Worm (Caenorhabditis elegans) whole organism, young adult: Measurements from ENCODE around the gene Y57E12B.1.

Experiments
- B0035.1 ChIP-seq: sonication (generic microtip); optimal IDR thresholded peaks from 2 replicates; lab custom pipeline; 2016; ENCODE audit warnings: missing genetic modification characterization, mild to moderate bottlenecking, missing compliant biosample characterization, missing genotype, missing genetic modification reagents
- B0261.1 ChIP-seq: sonication (generic microtip); optimal IDR thresholded peaks from 2 replicates; lab custom pipeline; 2016; ENCODE audit warnings: mild to moderate bottlenecking, missing genetic modification characterization, moderate library complexity, missing compliant biosample characterization
- B0336.3 ChIP-seq: fragments of 200-800 bp; sonication (Bioruptor generic); IDR thresholded peaks from 2 replicates; pipeline ENCODE4 v1.3.6; 2022; ENCODE audit warnings: missing genetic modification characterization, missing compliant biosample characterization
- C06A6.2 ChIP-seq: fragments of 200-800 bp; sonication (Bioruptor generic); conservative IDR thresholded peaks from 2 replicates; pipeline ENCODE4 v1.3.6; 2022; ENCODE audit warnings: missing genetic modification characterization, missing compliant biosample characterization
- F22D6.2 ChIP-seq: sonication (generic microtip); optimal IDR thresholded peaks from 2 replicates; lab custom pipeline; 2016; ENCODE audit warnings: mild to moderate bottlenecking, missing genetic modification characterization, missing compliant biosample characterization
- F33H1.4 ChIP-seq: fragments of 200-800 bp; sonication (Bioruptor generic); IDR thresholded peaks from 2 replicates; pipeline ENCODE4 v1.3.6; 2022; ENCODE audit warnings: missing genetic modification reagents, missing genetic modification characterization, missing compliant biosample characterization
- F39B2.1 ChIP-seq: fragments of 200-800 bp; sonication (Bioruptor generic); IDR thresholded peaks from 2 replicates; pipeline ENCODE4 v1.3.6; 2022; ENCODE audit warnings: missing genetic modification reagents, missing genetic modification characterization, missing compliant biosample characterization
- F49E8.2 ChIP-seq: sonication (generic microtip); optimal IDR thresholded peaks from 3 replicates; lab custom pipeline; 2017; ENCODE audit warnings: missing genetic modification characterization, mild to moderate bottlenecking, missing compliant biosample characterization, antibody characterized with exemption, moderate library complexity; ENCODE audit not compliant: insufficient read depth
- F55B11.4 ChIP-seq: sonication (generic microtip); optimal IDR thresholded peaks from 2 replicates; lab custom pipeline; 2016; ENCODE audit warnings: missing compliant biosample characterization, missing genetic modification characterization, borderline replicate concordance; ENCODE audit not compliant: insufficient read depth
- F57C9.4 ChIP-seq: sonication (generic microtip); optimal IDR thresholded peaks from 2 replicates; lab custom pipeline; 2017; ENCODE audit warnings: mild to moderate bottlenecking, missing genetic modification characterization, missing compliant biosample characterization
- K11D2.4 ChIP-seq: fragments of 200-800 bp; sonication (Bioruptor generic); IDR thresholded peaks from 2 replicates; pipeline ENCODE4 v1.3.6; 2022; ENCODE audit warnings: missing genetic modification reagents, missing genetic modification characterization, missing compliant biosample characterization
- K12H6.12 ChIP-seq: fragments of 200-800 bp; sonication (Bioruptor generic); optimal IDR thresholded peaks from 2 replicates; lab custom pipeline; 2018; ENCODE audit warnings: mild to moderate bottlenecking, missing genetic modification characterization, missing compliant biosample characterization
- Y53F4B.3 ChIP-seq: fragments of 200-800 bp; sonication (Bioruptor generic); IDR thresholded peaks from 2 replicates; pipeline ENCODE4 v1.3.6; 2022; ENCODE audit warnings: missing genetic modification reagents, missing genetic modification characterization, missing compliant biosample characterization
- Y79H2A.3 ChIP-seq: fragments of 200-800 bp; sonication (Bioruptor generic); conservative IDR thresholded peaks from 2 replicates; pipeline ENCODE4 v1.3.6; 2022; ENCODE audit warnings: missing genetic modification reagents, missing genetic modification characterization, missing compliant biosample characterization
- aptf-2 ChIP-seq: fragments of 200-800 bp; sonication (Bioruptor generic); conservative IDR thresholded peaks from 2 replicates; pipeline ENCODE4 v1.3.6; 2022; ENCODE audit warnings: missing genetic modification reagents, missing genetic modification characterization, missing compliant biosample characterization
- attf-3 ChIP-seq: fragments of 200-800 bp; sonication (Bioruptor generic); conservative IDR thresholded peaks from 2 replicates; pipeline ENCODE4 v1.3.6; 2022; ENCODE audit warnings: missing genetic modification reagents, missing genetic modification characterization, missing compliant biosample characterization
- bed-2 ChIP-seq: fragments of 200-800 bp; sonication (Bioruptor generic); IDR thresholded peaks from 2 replicates; pipeline ENCODE4 v1.3.6; 2022; ENCODE audit warnings: missing genetic modification reagents, missing genetic modification characterization, missing compliant biosample characterization
- cebp-2 ChIP-seq: fragments of 200-800 bp; sonication (Bioruptor generic); IDR thresholded peaks from 2 replicates; pipeline ENCODE4 v1.3.6; 2022; ENCODE audit warnings: missing genetic modification characterization, missing compliant biosample characterization
- ceh-27 ChIP-seq: fragments of 200-800 bp; sonication (Bioruptor generic); optimal IDR thresholded peaks from 2 replicates; lab custom pipeline; 2018; ENCODE audit warnings: mild to moderate bottlenecking, missing genetic modification characterization, moderate library complexity, missing compliant biosample characterization
- ceh-58 ChIP-seq: fragments of 200-800 bp; sonication (Bioruptor generic); IDR thresholded peaks from 2 replicates; pipeline ENCODE4 v1.3.6; 2022; ENCODE audit warnings: missing genetic modification characterization, missing compliant biosample characterization
- ceh-91 ChIP-seq: fragments of 200-800 bp; sonication (Bioruptor generic); IDR thresholded peaks from 2 replicates; pipeline ENCODE4 v1.3.6; 2022; ENCODE audit warnings: missing genetic modification reagents, missing genetic modification characterization, missing compliant biosample characterization
- die-1 ChIP-seq: sonication (generic microtip); optimal IDR thresholded peaks from 2 replicates; lab custom pipeline; 2016; ENCODE audit warnings: missing genotype, mild to moderate bottlenecking, missing genetic modification characterization, missing compliant biosample characterization
- efl-1 ChIP-seq: fragments of 150-350 bp; optimal IDR thresholded peaks from 2 replicates; lab custom pipeline; 2014; ENCODE audit warnings: missing biosample characterization, missing genetic modification reagents, missing genetic modification characterization
- egl-18 ChIP-seq: fragments of 200-800 bp; sonication (Bioruptor generic); IDR thresholded peaks from 2 replicates; pipeline ENCODE4 v1.3.6; 2022; ENCODE audit warnings: missing genetic modification reagents, missing genetic modification characterization, missing compliant biosample characterization
- ets-4 ChIP-seq: fragments of 200-800 bp; sonication (Bioruptor generic); optimal IDR thresholded peaks from 2 replicates; lab custom pipeline; 2018; ENCODE audit warnings: mild to moderate bottlenecking, missing genetic modification characterization, missing compliant biosample characterization
- hlh-12 ChIP-seq: sonication (generic microtip); optimal IDR thresholded peaks from 2 replicates; lab custom pipeline; 2016; ENCODE audit warnings: missing genetic modification characterization, missing compliant biosample characterization
- hmg-1.2 ChIP-seq: fragments of 200-800 bp; sonication (Bioruptor generic); IDR thresholded peaks from 2 replicates; pipeline ENCODE4 v1.3.6; 2022; ENCODE audit warnings: missing genetic modification reagents, missing genetic modification characterization, missing compliant biosample characterization
- hrde-1 ChIP-seq: sonication (generic microtip); optimal IDR thresholded peaks from 2 replicates; lab custom pipeline; 2016; ENCODE audit warnings: missing genetic modification characterization, mild to moderate bottlenecking, missing compliant biosample characterization, moderate library complexity, missing genotype, missing genetic modification reagents, borderline replicate concordance
- lin-40 ChIP-seq: sonication (generic microtip); optimal IDR thresholded peaks from 2 replicates; lab custom pipeline; 2016; ENCODE audit warnings: missing genetic modification characterization, mild to moderate bottlenecking, missing compliant biosample characterization, missing genotype, missing genetic modification reagents
- mel-28 ChIP-seq: sonication (generic microtip); optimal IDR thresholded peaks from 2 replicates; lab custom pipeline; 2016; ENCODE audit warnings: borderline replicate concordance, mild to moderate bottlenecking, missing genetic modification characterization, missing compliant biosample characterization
- nfya-2 ChIP-seq: fragments of 200-800 bp; sonication (Bioruptor generic); IDR thresholded peaks from 2 replicates; pipeline ENCODE4 v1.3.6; 2022; ENCODE audit warnings: missing genetic modification reagents, missing genetic modification characterization, missing compliant biosample characterization
- nhr-179 ChIP-seq: sonication (generic microtip); optimal IDR thresholded peaks from 2 replicates; lab custom pipeline; 2016; ENCODE audit warnings: mild to moderate bottlenecking, missing genetic modification characterization, missing compliant biosample characterization
- snpc-1.1 ChIP-seq: sonication (generic microtip); optimal IDR thresholded peaks from 2 replicates; lab custom pipeline; 2017; ENCODE audit warnings: missing genetic modification characterization, mild to moderate bottlenecking, missing compliant biosample characterization, antibody characterized with exemption, moderate library complexity, missing genotype, missing genetic modification reagents; ENCODE audit not compliant: insufficient read depth
- tlf-1 ChIP-seq: fragments of 200-800 bp; sonication (Bioruptor generic); optimal IDR thresholded peaks from 2 replicates; lab custom pipeline; 2018; ENCODE audit warnings: mild to moderate bottlenecking, missing genetic modification characterization, missing compliant biosample characterization
- zim-3 ChIP-seq: sonication (generic microtip); optimal IDR thresholded peaks from 2 replicates; lab custom pipeline; 2017; ENCODE audit warnings: mild to moderate bottlenecking, missing genetic modification characterization, moderate library complexity, missing compliant biosample characterization
- ztf-18 ChIP-seq: sonication (generic microtip); optimal IDR thresholded peaks from 2 replicates; lab custom pipeline; 2016; ENCODE audit warnings: missing genotype, mild to moderate bottlenecking, missing genetic modification characterization, missing compliant biosample characterization
- ztf-3 ChIP-seq: fragments of 200-800 bp; sonication (Bioruptor generic); optimal IDR thresholded peaks from 2 replicates; lab custom pipeline; 2018; ENCODE audit warnings: mild to moderate bottlenecking, missing genetic modification characterization, missing compliant biosample characterization

Gene Y57E12B.1

ce11 chrV:6982813-6983212 is 34.5 kb downstream of the Y57E12B.1 start, which contains the start of gene nhr-161:
nhr-161 (minus strand) TSS chrV:6982913.
- TF ChIP-seq B0261.1 (tag; lab: Kevin White, UChicago): no peak
- no peak for TF ChIP-seq aptf-2 (GFP tag; lab: Robert Waterston, UW)
- TF ChIP-seq F49E8.2: no peak
- no peak for TF ChIP-seq egl-18 (GFP tag; lab: Robert Waterston, UW)
- TF ChIP-seq F39B2.1 (GFP tag; lab: Robert Waterston, UW): no peak
- TF ChIP-seq snpc-1.1 (tag; lab: Kevin White, UChicago): no peak
- no peak for TF ChIP-seq attf-3 (GFP tag; lab: Robert Waterston, UW)
- TF ChIP-seq ztf-18 (tag; lab: Kevin White, UChicago): no peak
- TF ChIP-seq nhr-179: no peak
- no peak for TF ChIP-seq ceh-91 (GFP tag; lab: Robert Waterston, UW)
- no peak for TF ChIP-seq K12H6.12
- TF ChIP-seq ceh-27 (GFP tag; lab: Kevin White, UChicago): no peak
- TF ChIP-seq cebp-2 (GFP tag; lab: Robert Waterston, UW): no peak
- TF ChIP-seq ets-4: no peak
- TF ChIP-seq zim-3 (tag; lab: Kevin White, UChicago): no peak
- no peak for TF ChIP-seq hrde-1

ce11 chrV:6985943-6986342 is 37.6 kb downstream of the Y57E12B.1 start, which contains the start of gene nhr-163:
nhr-163 (minus strand) TSS chrV:6986043.
- TF ChIP-seq B0336.3: no peak
- TF ChIP-seq ztf-3 (GFP tag; lab: Kevin White, UChicago): no peak
- TF ChIP-seq cebp-2 (GFP tag; lab: Robert Waterston, UW): no peak
- TF ChIP-seq F57C9.4 (tag; lab: Kevin White, UChicago): no peak
- TF ChIP-seq egl-18 (GFP tag; lab: Robert Waterston, UW): no peak
- no peak for TF ChIP-seq F22D6.2 (tag; lab: Kevin White, UChicago)
- no peak for TF ChIP-seq hmg-1.2
- no peak for TF ChIP-seq C06A6.2
- TF ChIP-seq bed-2 (GFP tag; lab: Robert Waterston, UW): no peak
- no peak for TF ChIP-seq hlh-12 (tag; lab: Kevin White, UChicago)
- no peak for TF ChIP-seq ceh-58 (GFP tag; lab: Robert Waterston, UW)
- TF ChIP-seq tlf-1 (GFP tag; lab: Kevin White, UChicago): no peak
- no peak for TF ChIP-seq die-1 (tag; lab: Kevin White, UChicago)
- TF ChIP-seq mel-28 (tag; lab: Kevin White, UChicago): no peak
- TF ChIP-seq, all 124 proteins: peak for 0

- TF ChIP-seq Y53F4B.3 (GFP tag; lab: Robert Waterston, UW) (no peak), K11D2.4 (GFP tag; lab: Robert Waterston, UW) (no peak), ceh-58 (GFP tag; lab: Robert Waterston, UW) (no peak), F55B11.4 (tag; lab: Kevin White, UChicago) (no peak), nfya-2 (GFP tag; lab: Robert Waterston, UW) (no peak), efl-1 (no peak), Y79H2A.3 (GFP tag; lab: Robert Waterston, UW) (no peak), B0336.3 (no peak), F33H1.4 (GFP tag; lab: Robert Waterston, UW) (no peak), ceh-91 (GFP tag; lab: Robert Waterston, UW) (no peak), lin-40 (tag; lab: Kevin White, UChicago) (no peak), B0035.1 (no peak)
These were observed 39.3 kb downstream of the Y57E12B.1 start, which contains the start of gene nhr-139 for ce11 chrV:6987673-6988072. nhr-139 (minus strand) TSS chrV:6987773.
